Fruit fly (Drosophila melanogaster): ENCODE data around the gene Rrp46.

dm6 chr3R:10436989-10437388 lies 23.9 kb downstream of the Rrp46 start:
- TF ChIP-seq Clk (GFP tag; optimal IDR thresholded peaks at IDR 0.05) (no peak), CG1620 (GFP tag; optimal IDR thresholded peaks at IDR 0.05) (no peak), CG7101 (tag; optimal IDR thresholded peaks at IDR 0.05) (no peak), CG11617 (GFP tag; optimal IDR thresholded peaks at IDR 0.05) (no peak), kay (GFP tag; ENCODE audit: borderline replicate concordance) (no peak)

All from whole organism, adult.